Fruit fly (Drosophila melanogaster): Measurements from ENCODE around the gene pn.
A peak's percentile ranks its signal among the peaks of the same experiment; 100 is the strongest.

Gene pn

DNA sequence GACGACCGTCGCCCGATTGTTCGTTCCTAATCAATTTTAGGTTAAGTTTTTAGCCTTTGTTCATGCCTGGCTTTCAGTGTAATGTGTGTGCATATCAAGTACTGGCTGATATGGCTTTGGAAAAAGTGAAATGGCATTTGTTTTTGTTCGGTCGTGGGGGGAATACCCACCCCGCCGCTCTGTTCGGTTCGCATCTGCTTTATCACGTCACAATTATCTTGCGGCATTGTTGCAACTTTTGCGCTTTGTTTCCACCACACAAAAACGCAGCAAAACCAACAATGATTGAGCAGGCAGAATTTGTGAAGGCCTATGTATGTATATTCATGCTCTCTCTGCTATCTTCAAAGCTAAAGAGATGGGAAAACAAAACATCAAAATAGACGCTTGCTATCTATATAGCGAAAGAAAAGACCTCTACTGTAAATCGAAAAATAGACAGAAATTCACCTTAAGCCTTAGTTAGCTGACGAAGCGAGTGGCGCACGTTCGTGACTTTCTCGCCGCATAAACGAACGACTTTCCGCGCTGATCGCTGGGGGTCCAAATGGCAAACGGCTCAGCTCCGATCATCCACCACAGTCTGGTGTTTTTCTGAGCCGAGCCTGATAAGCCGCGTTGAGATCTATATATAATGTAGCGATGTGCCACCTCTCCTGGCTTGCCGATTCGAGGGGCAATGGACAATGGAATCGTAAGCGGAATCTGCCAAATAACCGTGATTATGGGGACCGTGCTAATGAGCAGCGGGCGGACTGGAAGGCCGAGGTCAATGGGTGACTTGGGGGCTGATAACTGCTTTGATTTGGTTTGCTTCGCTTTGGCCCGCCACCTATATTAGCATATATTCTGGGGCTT lies 16.6 kb downstream of the pn start:
- TF ChIP-seq CG7101 (tag; optimal IDR thresholded peaks at IDR 0.05), result no peak
- no peak for TF ChIP-seq CG7045 (GFP tag; optimal IDR thresholded peaks at IDR 0.05)
- TF ChIP-seq Clk (GFP tag; optimal IDR thresholded peaks at IDR 0.05), result no peak
- TF ChIP-seq CG14711 (tag; optimal IDR thresholded peaks at IDR 0.05), result no peak
- no peak for TF ChIP-seq CG1620 (GFP tag; optimal IDR thresholded peaks at IDR 0.05)
- TF ChIP-seq CG12768 (GFP tag; optimal IDR thresholded peaks at IDR 0.05), result no peak
- TF ChIP-seq Crg-1 (GFP tag; optimal IDR thresholded peaks at IDR 0.05), result no peak
- no peak for TF ChIP-seq cnc (optimal IDR thresholded peaks at IDR 0.05)
- TF ChIP-seq cic (GFP tag; optimal IDR thresholded peaks at IDR 0.05), result no peak
- TF ChIP-seq Hr96 (GFP tag; optimal IDR thresholded peaks at IDR 0.05), result no peak
- no peak for TF ChIP-seq kay (GFP tag; ENCODE audit: borderline replicate concordance)
- no peak for TF ChIP-seq tj (GFP tag; optimal IDR thresholded peaks at IDR 0.05)
- TF ChIP-seq CG33017 (tag; optimal IDR thresholded peaks at IDR 0.05), result no peak
- TF ChIP-seq Mnt (GFP tag; optimal IDR thresholded peaks at IDR 0.05), result no peak
- TF ChIP-seq pad (GFP tag; optimal IDR thresholded peaks at IDR 0.05), result no peak
- no peak for TF ChIP-seq CG11617 (GFP tag; optimal IDR thresholded peaks at IDR 0.05)
- TF ChIP-seq bab1 (GFP tag; optimal IDR thresholded peaks at IDR 0.05), result no peak
- no peak for TF ChIP-seq toe (GFP tag; optimal IDR thresholded peaks at IDR 0.05)
- no peak for TF ChIP-seq CG5204 (GFP tag; optimal IDR thresholded peaks at IDR 0.05)

DNA sequence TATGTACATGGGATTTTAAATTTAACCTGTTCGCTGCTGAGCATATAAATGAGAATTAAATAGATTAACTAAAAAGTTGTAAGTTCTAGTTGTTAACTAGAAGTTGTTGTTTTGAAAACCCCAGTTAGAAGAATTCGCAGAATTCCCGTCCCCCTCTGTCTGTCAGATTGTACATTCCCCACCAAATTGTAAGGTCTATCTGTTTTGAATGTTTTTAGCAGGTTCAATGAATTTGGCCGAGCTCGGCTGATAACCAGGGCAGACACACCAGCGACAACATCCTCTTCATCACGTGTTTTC lies 17.2 kb downstream of the pn start:
- TF ChIP-seq Mnt (GFP tag; optimal IDR thresholded peaks at IDR 0.05) (no peak), CG12768 (GFP tag; optimal IDR thresholded peaks at IDR 0.05) (no peak), CG11617 (GFP tag; optimal IDR thresholded peaks at IDR 0.05) (no peak), ovo (GFP tag; optimal IDR thresholded peaks at IDR 0.05) (no peak), Crg-1 (GFP tag; optimal IDR thresholded peaks at IDR 0.05) (no peak), CG14711 (tag; optimal IDR thresholded peaks at IDR 0.05) (no peak), tj (GFP tag; optimal IDR thresholded peaks at IDR 0.05) (no peak), cnc (optimal IDR thresholded peaks at IDR 0.05) (no peak), cic (GFP tag; optimal IDR thresholded peaks at IDR 0.05) (no peak)

DNA sequence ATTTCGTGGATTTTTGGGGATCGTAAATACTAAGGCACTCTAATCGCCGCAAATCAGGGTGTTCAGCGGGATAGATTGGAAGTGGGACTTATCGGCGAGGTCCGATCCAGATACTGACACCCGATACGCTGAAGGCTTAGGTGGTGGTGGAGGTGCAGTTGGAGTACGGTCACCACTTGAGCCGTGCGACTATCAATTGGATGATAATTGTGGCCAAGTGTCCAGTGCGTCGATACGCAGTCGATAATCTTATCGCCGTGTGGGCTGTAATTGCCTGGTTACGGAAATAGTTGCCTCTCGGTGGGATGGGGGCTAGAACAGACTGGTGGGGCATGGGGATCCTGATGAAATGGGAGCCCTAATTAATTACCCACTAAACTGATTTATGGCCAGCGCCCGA lies 18.3 kb downstream of the pn start:
- TF ChIP-seq pad (GFP tag; optimal IDR thresholded peaks at IDR 0.05) (peak; percentile 10), CG14711 (tag; optimal IDR thresholded peaks at IDR 0.05) (no peak), ovo (GFP tag; optimal IDR thresholded peaks at IDR 0.05) (no peak), cic (GFP tag; optimal IDR thresholded peaks at IDR 0.05) (peak; percentile 53), toe (GFP tag; optimal IDR thresholded peaks at IDR 0.05) (no peak), Clk (GFP tag; optimal IDR thresholded peaks at IDR 0.05) (no peak), CG33017 (tag; optimal IDR thresholded peaks at IDR 0.05) (no peak), bab1 (GFP tag; optimal IDR thresholded peaks at IDR 0.05) (no peak), CG1620 (GFP tag; optimal IDR thresholded peaks at IDR 0.05) (no peak), CG11617 (GFP tag; optimal IDR thresholded peaks at IDR 0.05) (no peak), CG5204 (GFP tag; optimal IDR thresholded peaks at IDR 0.05) (no peak), tj (GFP tag; optimal IDR thresholded peaks at IDR 0.05) (no peak), CG7045 (GFP tag; optimal IDR thresholded peaks at IDR 0.05) (no peak), cnc (optimal IDR thresholded peaks at IDR 0.05) (no peak), kay (GFP tag; ENCODE audit: borderline replicate concordance) (no peak), Hr96 (GFP tag; optimal IDR thresholded peaks at IDR 0.05) (no peak), Mnt (GFP tag; optimal IDR thresholded peaks at IDR 0.05) (peak; percentile 14), CG12768 (GFP tag; optimal IDR thresholded peaks at IDR 0.05) (peak; percentile 6), CG7101 (tag; optimal IDR thresholded peaks at IDR 0.05) (no peak), Crg-1 (GFP tag; optimal IDR thresholded peaks at IDR 0.05) (no peak)

DNA sequence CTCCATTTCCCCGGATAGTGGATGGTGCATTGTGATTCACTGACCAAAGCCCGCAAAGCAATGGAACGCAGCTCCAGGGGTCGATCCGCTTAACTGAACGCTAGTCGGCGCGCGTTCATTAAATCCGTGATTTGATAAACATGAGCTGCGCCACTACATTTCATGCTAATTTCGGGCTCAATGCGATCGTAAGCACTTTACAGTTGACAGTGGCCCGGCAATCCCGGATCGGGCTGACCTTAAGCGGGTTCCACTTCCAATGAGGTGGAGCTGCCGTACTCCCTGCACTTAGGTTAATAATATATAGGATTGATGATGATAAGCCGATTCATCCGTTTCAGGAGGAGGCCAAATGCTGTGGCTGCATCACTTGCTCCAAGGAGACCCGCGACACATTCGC lies 22.8 kb downstream of the pn start, which contains the start of gene FarO:
TSS of gene FarO (minus strand) at position 101 of the 400 bp plus-strand sequence.
- TF ChIP-seq CG33017 (tag; optimal IDR thresholded peaks at IDR 0.05) (no peak), bab1 (GFP tag; optimal IDR thresholded peaks at IDR 0.05) (no peak)

DNA sequence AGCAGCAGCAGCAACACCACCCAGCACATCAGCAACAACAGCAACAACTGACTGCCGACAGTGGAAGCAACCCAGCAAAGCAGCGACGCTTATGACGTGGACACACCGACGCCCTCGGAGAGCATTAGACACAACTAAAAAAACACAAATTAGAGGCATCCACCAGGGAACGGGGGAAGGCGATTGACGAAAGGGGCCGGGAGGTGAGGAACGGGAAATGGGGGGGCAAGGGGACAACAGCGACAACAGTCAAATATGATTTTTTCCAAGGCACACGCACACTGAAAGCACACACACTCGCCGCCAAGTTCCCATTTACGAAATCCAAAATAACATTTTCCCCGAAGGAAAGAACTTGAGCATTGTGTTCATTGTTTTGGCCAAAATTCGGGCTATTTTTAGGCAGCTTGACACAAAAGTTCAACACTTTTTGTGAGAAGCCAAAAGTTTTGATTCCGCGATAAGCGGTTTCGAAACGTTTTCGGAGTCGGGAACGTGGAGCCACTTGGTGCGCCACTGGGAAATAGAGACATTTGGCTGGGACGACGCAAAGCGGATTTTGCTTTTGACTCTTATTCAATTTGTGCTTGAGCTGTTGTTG lies 27.7 kb downstream of the pn start:
- no peak for TF ChIP-seq CG12768 (GFP tag; optimal IDR thresholded peaks at IDR 0.05)
- TF ChIP-seq Mnt (GFP tag; optimal IDR thresholded peaks at IDR 0.05), result no peak
- TF ChIP-seq bab1 (GFP tag; optimal IDR thresholded peaks at IDR 0.05), result no peak
- no peak for TF ChIP-seq Hr96 (GFP tag; optimal IDR thresholded peaks at IDR 0.05)
- TF ChIP-seq CG14711 (tag; optimal IDR thresholded peaks at IDR 0.05), result no peak

DNA sequence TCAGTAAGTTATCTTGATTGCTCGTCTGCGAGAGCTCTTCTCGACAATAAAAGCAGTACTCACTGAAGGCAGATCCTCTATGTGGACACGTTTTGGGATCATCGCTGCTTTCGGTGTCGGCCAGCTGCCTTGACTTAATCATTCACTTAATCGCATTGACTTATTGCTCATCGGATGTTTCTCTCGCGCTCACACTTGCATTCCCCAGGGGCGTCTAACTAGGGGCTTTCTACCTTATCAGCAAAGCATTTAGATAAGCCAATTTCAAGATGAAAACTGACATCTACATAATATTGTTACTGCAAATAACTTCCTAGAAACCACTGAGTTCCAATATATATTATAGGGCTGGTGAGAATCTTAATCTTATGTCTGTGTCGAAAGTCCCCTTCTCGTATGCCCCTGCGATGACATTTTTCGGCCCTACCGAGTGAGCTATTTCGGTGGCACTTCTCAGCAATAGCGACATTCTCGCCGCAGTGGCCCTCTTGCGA lies 31.4 kb downstream of the pn start:
- no peak for TF ChIP-seq cic (GFP tag; optimal IDR thresholded peaks at IDR 0.05)
- TF ChIP-seq CG11617 (GFP tag; optimal IDR thresholded peaks at IDR 0.05), result no peak
- TF ChIP-seq CG7045 (GFP tag; optimal IDR thresholded peaks at IDR 0.05), result no peak
- TF ChIP-seq toe (GFP tag; optimal IDR thresholded peaks at IDR 0.05), result no peak
- TF ChIP-seq CG12768 (GFP tag; optimal IDR thresholded peaks at IDR 0.05), result no peak
- no peak for TF ChIP-seq kay (GFP tag; ENCODE audit: borderline replicate concordance)
- TF ChIP-seq CG14711 (tag; optimal IDR thresholded peaks at IDR 0.05), result peak; percentile 12
- no peak for TF ChIP-seq CG7101 (tag; optimal IDR thresholded peaks at IDR 0.05)
- TF ChIP-seq cnc (optimal IDR thresholded peaks at IDR 0.05), result no peak
- TF ChIP-seq Hr96 (GFP tag; optimal IDR thresholded peaks at IDR 0.05), result peak; percentile 17
